Fruit fly (Drosophila melanogaster) whole organism, pupa: ENCODE measurements around the gene TBC1D5.

Experiments used
- CG10348 ChIP-seq: fragments of 200-800 bp; sonication (Bioruptor generic); IDR thresholded peaks from 2 replicates; pipeline ENCODE4 v1.3.6; 2022; ENCODE audit warnings: missing biosample characterization, missing genetic modification characterization
- CG12605 ChIP-seq: fragments of 200-800 bp; sonication (Bioruptor generic); IDR thresholded peaks from 2 replicates; pipeline ENCODE4 v1.3.6; 2022; ENCODE audit warnings: missing biosample characterization, missing genetic modification characterization
- CG13204 ChIP-seq: fragments of 200-800 bp; sonication (Bioruptor generic); optimal IDR thresholded peaks from 2 replicates; lab custom pipeline; 2018; ENCODE audit warnings: missing biosample characterization, mild to moderate bottlenecking, missing genetic modification characterization, moderate library complexity
- CG14655 ChIP-seq: fragments of 200-800 bp; sonication (Bioruptor generic); optimal IDR thresholded peaks from 3 replicates; lab custom pipeline; 2017; ENCODE audit warnings: mild to moderate bottlenecking, missing biosample characterization, missing genetic modification reagents, missing genetic modification characterization
- CG15710 ChIP-seq: fragments of 200-800 bp; sonication (Bioruptor generic); optimal IDR thresholded peaks from 2 replicates; lab custom pipeline; 2018; ENCODE audit warnings: missing biosample characterization, mild to moderate bottlenecking, missing genetic modification characterization, moderate library complexity
- CG17806 ChIP-seq: fragments of 200-800 bp; sonication (Bioruptor generic); optimal IDR thresholded peaks from 2 replicates; lab custom pipeline; 2018; ENCODE audit warnings: missing biosample characterization, mild to moderate bottlenecking, missing genetic modification characterization, moderate library complexity
- CG32121 ChIP-seq: fragments of 200-800 bp; sonication (Bioruptor generic); IDR thresholded peaks from 2 replicates; pipeline ENCODE4 v1.3.6; 2022; ENCODE audit warnings: missing biosample characterization, missing genetic modification characterization
- CG34367 ChIP-seq: fragments of 200-800 bp; sonication (Bioruptor generic); optimal IDR thresholded peaks from 2 replicates; lab custom pipeline; 2018; ENCODE audit warnings: missing biosample characterization, mild to moderate bottlenecking, missing genetic modification characterization
- CG4496 ChIP-seq: fragments of 200-800 bp; sonication (Bioruptor generic); IDR thresholded peaks from 3 replicates; pipeline ENCODE4 v1.3.6; 2022; ENCODE audit warnings: missing biosample characterization, missing genetic modification characterization
- CG8159 ChIP-seq: fragments of 200-800 bp; sonication (Bioruptor generic); optimal IDR thresholded peaks from 3 replicates; lab custom pipeline; 2018; ENCODE audit warnings: missing biosample characterization, mild to moderate bottlenecking, missing genetic modification characterization, moderate library complexity
- CG8301 ChIP-seq: fragments of 200-800 bp; sonication (Bioruptor generic); optimal IDR thresholded peaks from 2 replicates; lab custom pipeline; 2018; ENCODE audit warnings: missing biosample characterization, mild to moderate bottlenecking, missing genetic modification characterization
- CG9948 ChIP-seq: fragments of 200-800 bp; sonication (Bioruptor generic); optimal IDR thresholded peaks from 2 replicates; lab custom pipeline; 2018; ENCODE audit warnings: missing biosample characterization, mild to moderate bottlenecking, missing genetic modification characterization, moderate library complexity
- D1 ChIP-seq: fragments of 200-800 bp; sonication (Bioruptor generic); optimal IDR thresholded peaks from 2 replicates; lab custom pipeline; 2018; ENCODE audit warnings: missing biosample characterization, mild to moderate bottlenecking, missing genetic modification characterization, moderate library complexity
- EcR ChIP-seq: fragments of 200-800 bp; sonication (Bioruptor generic); optimal IDR thresholded peaks from 3 replicates; lab custom pipeline; 2019; ENCODE audit warnings: missing biosample characterization, missing genetic modification characterization, mild to moderate bottlenecking, moderate library complexity, missing genetic modification reagents
- Ets98B ChIP-seq: fragments of 200-800 bp; sonication (Bioruptor generic); IDR thresholded peaks from 2 replicates; pipeline ENCODE4 v1.3.6; 2022; ENCODE audit warnings: missing biosample characterization, missing genetic modification characterization
- Pif1A ChIP-seq: fragments of 200-800 bp; sonication (Bioruptor generic); optimal IDR thresholded peaks from 3 replicates; lab custom pipeline; 2016; ENCODE audit warnings: missing biosample characterization, missing genetic modification characterization
- Pif1B ChIP-seq: fragments of 200-800 bp; sonication (Bioruptor generic); optimal IDR thresholded peaks from 3 replicates; lab custom pipeline; 2016; ENCODE audit warnings: missing biosample characterization, missing genetic modification characterization
- Snoo ChIP-seq: fragments of 200-800 bp; sonication (Bioruptor generic); optimal IDR thresholded peaks from 3 replicates; lab custom pipeline; 2017; ENCODE audit warnings: missing biosample characterization, mild to moderate bottlenecking, missing genetic modification characterization, inconsistent platforms
- fd96Ca ChIP-seq: fragments of 200-800 bp; sonication (Bioruptor generic); IDR thresholded peaks from 3 replicates; pipeline ENCODE4 v1.3.6; 2022; ENCODE audit warnings: missing biosample characterization, missing genetic modification characterization
- gl ChIP-seq: fragments of 200-800 bp; sonication (Bioruptor generic); optimal IDR thresholded peaks from 2 replicates; lab custom pipeline; 2018; ENCODE audit warnings: missing biosample characterization, mild to moderate bottlenecking, missing genetic modification characterization

The TBC1D5 gene

dm6 chr3R:13274257-13274796, 2.5 kb upstream of the TBC1D5 start:
- no peak for TF ChIP-seq CG34367 (tag; lab: Kevin White, UChicago)
- TF ChIP-seq CG9948 (tag; lab: Kevin White, UChicago), result no peak
- TF ChIP-seq CG14655, result no peak
- peak; percentile 13; the same call in 1 of the 2 replicates for TF ChIP-seq Ets98B (GFP tag; lab: Robert Waterston, UW)
- TF ChIP-seq Pif1A, result no peak
- TF ChIP-seq, all 21 proteins: peak for 1

- TF ChIP-seq CG13204 (GFP tag; lab: Kevin White, UChicago) (no peak), CG9948 (tag; lab: Kevin White, UChicago) (no peak), CG10348 (no peak), Snoo (tag; lab: Kevin White, UChicago) (no peak), CG4496 (no peak), CG8301 (tag; lab: Kevin White, UChicago) (no peak), D1 (tag; lab: Kevin White, UChicago) (no peak), CG17806 (tag; lab: Kevin White, UChicago) (no peak), Pif1A (no peak), Pif1B (no peak), gl (tag; lab: Kevin White, UChicago) (no peak), EcR (GFP tag; lab: Kevin White, UChicago) (no peak)
Observed at dm6 chr3R:13273462-13273861, 1.7 kb upstream of the TBC1D5 start.

dm6 chr3R:13270648-13271047, 1.2 kb downstream of the TBC1D5 start:
- TF ChIP-seq gl (tag; lab: Kevin White, UChicago) (no peak), EcR (GFP tag; lab: Kevin White, UChicago) (peak; percentile 71), Ets98B (GFP tag; lab: Robert Waterston, UW) (no peak)

- TF ChIP-seq CG15710 (tag; lab: Kevin White, UChicago) (peak; percentile 70), CG8159 (tag; lab: Kevin White, UChicago) (peak; percentile 47), CG32121 (GFP tag; lab: Robert Waterston, UW) (0 out of 2 replicates have a peak, but pooled peaks have one; percentile 30), Snoo (tag; lab: Kevin White, UChicago) (peak; percentile 43), CG4496 (no peak), Pif1A (no peak), CG17806 (tag; lab: Kevin White, UChicago) (peak; percentile 22), CG9948 (tag; lab: Kevin White, UChicago) (peak; percentile 46)
Observed at dm6 chr3R:13264061-13264661, 7.7 kb downstream of the TBC1D5 start, which contains the start of gene Ravus. Gene Ravus (minus strand): TSS chr3R:13264061.

- TF ChIP-seq CG34367 (tag; lab: Kevin White, UChicago) (no peak), D1 (tag; lab: Kevin White, UChicago) (no peak), Snoo (tag; lab: Kevin White, UChicago) (no peak), CG4496 (no peak)
Observed at dm6 chr3R:13261706-13262105, 10.1 kb downstream of the TBC1D5 start.

- TF ChIP-seq gl (tag; lab: Kevin White, UChicago) (no peak), EcR (GFP tag; lab: Kevin White, UChicago) (peak; percentile 97), CG10348 (no peak), D1 (tag; lab: Kevin White, UChicago) (peak; percentile 37), Ets98B (GFP tag; lab: Robert Waterston, UW) (peak; percentile 48; the same call in 1 of the 2 replicates), Pif1B (no peak), CG12605 (GFP tag; lab: Robert Waterston, UW) (peak; percentile 92), Pif1A (no peak), Snoo (tag; lab: Kevin White, UChicago) (peak; percentile 14), fd96Ca (GFP tag; lab: Robert Waterston, UW) (peak; percentile 51; the same call in 1 of the 3 replicates)
Observed at dm6 chr3R:13260114-13260673, 11.6 kb downstream of the TBC1D5 start, which contains the start of gene CG11686. Gene CG11686 (plus strand): TSS chr3R:13260356.

- TF ChIP-seq CG34367 (tag; lab: Kevin White, UChicago) (no peak), D1 (tag; lab: Kevin White, UChicago) (no peak), CG12605 (GFP tag; lab: Robert Waterston, UW) (no peak), CG10348 (no peak), Snoo (tag; lab: Kevin White, UChicago) (no peak), Pif1B (peak; percentile 7)
Observed at dm6 chr3R:13258696-13259567, 12.9 kb downstream of the TBC1D5 start, which contains the start of gene Ace. Gene Ace (minus strand): TSS chr3R:13259517.
